Fruit fly (Drosophila melanogaster) whole organism, prepupa: Measurements from ENCODE around the gene CG15549.

Experiments used
- Blimp-1 ChIP-seq: fragments of 200-800 bp; sonication (Bioruptor generic); optimal IDR thresholded peaks from 3 replicates; lab custom pipeline; 2017; ENCODE audit warnings: missing biosample characterization, missing genetic modification characterization, mild to moderate bottlenecking, moderate library complexity, missing genetic modification reagents
- CG11762 ChIP-seq: fragments of 200-800 bp; sonication (Bioruptor generic); optimal IDR thresholded peaks from 3 replicates; lab custom pipeline; 2016; ENCODE audit warnings: missing biosample characterization, missing genetic modification characterization; ENCODE audit not compliant: insufficient read depth
- CG15336 ChIP-seq: fragments of 200-800 bp; sonication (Bioruptor generic); IDR thresholded peaks from 2 replicates; pipeline ENCODE4 v1.3.6; 2022; ENCODE audit warnings: missing biosample characterization, missing genetic modification characterization
- CG31627 ChIP-seq: fragments of 200-800 bp; sonication (Bioruptor generic); optimal IDR thresholded peaks from 3 replicates; lab custom pipeline; 2016; ENCODE audit warnings: missing biosample characterization, missing genetic modification characterization
- CG32006 ChIP-seq: fragments of 200-800 bp; sonication (Bioruptor generic); optimal IDR thresholded peaks from 3 replicates; lab custom pipeline; 2017; ENCODE audit warnings: missing biosample characterization, mild to moderate bottlenecking, missing genetic modification characterization
- CG7368 ChIP-seq: fragments of 200-800 bp; sonication (Bioruptor generic); optimal IDR thresholded peaks from 3 replicates; lab custom pipeline; 2016; ENCODE audit warnings: missing biosample characterization, missing genetic modification characterization
- Eip75B ChIP-seq: fragments of 200-800 bp; sonication (Bioruptor generic); optimal IDR thresholded peaks from 3 replicates; lab custom pipeline; 2016; ENCODE audit warnings: missing biosample characterization, missing genetic modification characterization
- Ets96B ChIP-seq: fragments of 200-800 bp; optimal IDR thresholded peaks from 2 replicates; lab custom pipeline; 2019; ENCODE audit warnings: missing biosample characterization, mild to moderate bottlenecking, missing genetic modification characterization, moderate library complexity
- Met ChIP-seq: fragments of 200-800 bp; sonication (Bioruptor generic); optimal IDR thresholded peaks from 3 replicates; lab custom pipeline; 2016; ENCODE audit warnings: missing biosample characterization, missing genetic modification characterization
- acj6 ChIP-seq: fragments of 200-800 bp; sonication (Bioruptor generic); optimal IDR thresholded peaks from 3 replicates; lab custom pipeline; 2016; ENCODE audit warnings: missing biosample characterization, missing genetic modification characterization
- cyc ChIP-seq: fragments of 200-800 bp; sonication (Bioruptor generic); optimal IDR thresholded peaks from 3 replicates; lab custom pipeline; 2016; ENCODE audit warnings: missing biosample characterization, missing genetic modification characterization
- spab ChIP-seq: fragments of 200-800 bp; sonication (Bioruptor generic); optimal IDR thresholded peaks from 2 replicates; lab custom pipeline; 2017; ENCODE audit warnings: missing biosample characterization, mild to moderate bottlenecking, missing genetic modification characterization, missing genetic modification reagents
- svp ChIP-seq: fragments of 200-800 bp; sonication (Bioruptor generic); peaks from one replicate; lab custom pipeline; 2016; ENCODE audit warnings: missing biosample characterization, missing genetic modification characterization

dm6 chr3R:30964220-30964619 is 27.9 kb upstream of the CG15549 start, which contains the start of gene Ctr1C:
- TF ChIP-seq CG7368 (GFP tag; lab: Kevin White, UChicago) (no peak), acj6 (GFP tag; lab: Kevin White, UChicago) (no peak), CG32006 (no peak), CG15336 (GFP tag; lab: Robert Waterston, UW) (no peak), spab (GFP tag; lab: Kevin White, UChicago) (no peak), CG11762 (GFP tag; lab: Kevin White, UChicago) (no peak), Blimp-1 (no peak), svp (GFP tag; lab: Kevin White, UChicago) (no peak), cyc (GFP tag; lab: Kevin White, UChicago) (no peak), Met (GFP tag; lab: Kevin White, UChicago) (no peak), Eip75B (GFP tag; lab: Kevin White, UChicago) (no peak), Ets96B (tag; lab: Kevin White, UChicago) (no peak), CG31627 (GFP tag; lab: Kevin White, UChicago) (no peak)
